Worm (Caenorhabditis elegans): ENCODE measurements around the gene dnj-20.

Gene dnj-20

DNA sequence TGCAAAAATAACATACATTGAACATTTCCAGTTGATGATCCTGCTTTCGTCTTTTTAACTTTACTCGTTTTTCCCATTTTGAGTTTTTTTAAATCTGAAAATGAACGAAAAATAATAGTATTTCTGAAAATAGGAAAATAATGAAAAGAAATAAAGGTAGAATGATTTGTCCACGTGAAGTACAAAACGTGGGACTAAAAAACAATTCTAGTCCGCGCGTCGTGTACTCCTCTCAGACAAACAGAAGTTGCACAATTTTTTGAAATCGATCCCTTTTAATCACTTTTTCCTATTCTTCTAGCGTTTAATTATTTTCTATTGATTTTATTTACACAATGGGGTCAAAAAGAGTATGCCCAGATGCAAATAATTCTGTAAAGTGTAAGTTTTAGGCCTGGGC is 32.9 kb downstream of the dnj-20 start, which contains the start of the genes E02H1.1 and tag-124 (continued):
- TF ChIP-seq sptf-1 (tag; optimal IDR thresholded peaks at IDR 0.05): no peak
- peak; percentile 91 for TF ChIP-seq swsn-7 (tag; optimal IDR thresholded peaks at IDR 0.05)
- no peak for TF ChIP-seq alr-1 (tag; optimal IDR thresholded peaks at IDR 0.05; ENCODE audit: borderline replicate concordance)
- peak; percentile 60 for TF ChIP-seq sup-37 (GFP tag; optimal IDR thresholded peaks at IDR 0.05)
- TF ChIP-seq egl-13 (tag; optimal IDR thresholded peaks at IDR 0.05): peak; percentile 97
- no peak for TF ChIP-seq unc-62 (GFP tag; optimal IDR thresholded peaks at IDR 0.05)
- TF ChIP-seq dpl-1 (GFP tag; optimal IDR thresholded peaks at IDR 0.05): peak; percentile 65 to 77 (median 73)
- TF ChIP-seq pag-3 (tag; optimal IDR thresholded peaks at IDR 0.05; ENCODE audit: borderline replicate concordance, insufficient read depth): no peak
- peak; percentile 23 for TF ChIP-seq C16A3.4 (tag; optimal IDR thresholded peaks at IDR 0.05)

DNA sequence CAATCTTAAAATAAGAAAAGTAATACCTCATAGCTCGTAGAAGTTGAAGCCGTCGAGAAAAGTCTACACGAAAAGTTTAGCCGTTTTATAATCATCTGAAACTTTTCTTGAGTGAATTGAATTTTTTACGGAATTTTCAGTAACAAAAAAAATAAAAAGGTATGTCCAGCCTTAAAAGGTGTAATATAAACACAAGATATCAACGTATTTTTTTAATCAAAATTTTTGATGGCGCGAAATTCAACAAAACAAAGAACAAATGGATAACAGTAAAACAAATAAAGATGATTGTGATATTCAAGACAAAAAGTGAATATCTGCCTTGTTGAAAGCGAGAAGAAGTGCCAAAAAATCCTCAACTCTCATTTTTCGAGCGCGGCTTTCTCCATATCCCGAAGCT is 34.3 kb downstream of the dnj-20 start, which contains the start of gene eral-1:
Gene eral-1 (minus strand): TSS at position 101 of the 400 bp plus-strand sequence.
- TF ChIP-seq jun-1 (tag; optimal IDR thresholded peaks at IDR 0.05) (no peak), C16A3.4 (tag; optimal IDR thresholded peaks at IDR 0.05) (no peak), nhr-84 (tag; optimal IDR thresholded peaks at IDR 0.05) (no peak), ceh-63 (GFP tag; optimal IDR thresholded peaks at IDR 0.05) (no peak), ama-1 (optimal IDR thresholded peaks at IDR 0.05) (no peak), ztf-4 (tag; optimal IDR thresholded peaks at IDR 0.05) (no peak), unc-62 (GFP tag; optimal IDR thresholded peaks at IDR 0.05) (no peak), nhr-47 (tag; optimal IDR thresholded peaks at IDR 0.05) (no peak), ceh-88 (GFP tag; IDR thresholded peaks at IDR 0.05) (no peak), isw-1 (GFP tag; IDR thresholded peaks at IDR 0.05) (no peak), snu-23 (GFP tag; optimal IDR thresholded peaks at IDR 0.05) (no peak), fos-1 (tag; optimal IDR thresholded peaks at IDR 0.05) (no peak), snpc-4 (tag; optimal IDR thresholded peaks at IDR 0.05) (no peak), F16B12.6 (tag; optimal IDR thresholded peaks at IDR 0.05) (no peak), efl-3 (GFP tag; optimal IDR thresholded peaks at IDR 0.05) (no peak), lin-15B (tag; optimal IDR thresholded peaks at IDR 0.05) (no peak)

DNA sequence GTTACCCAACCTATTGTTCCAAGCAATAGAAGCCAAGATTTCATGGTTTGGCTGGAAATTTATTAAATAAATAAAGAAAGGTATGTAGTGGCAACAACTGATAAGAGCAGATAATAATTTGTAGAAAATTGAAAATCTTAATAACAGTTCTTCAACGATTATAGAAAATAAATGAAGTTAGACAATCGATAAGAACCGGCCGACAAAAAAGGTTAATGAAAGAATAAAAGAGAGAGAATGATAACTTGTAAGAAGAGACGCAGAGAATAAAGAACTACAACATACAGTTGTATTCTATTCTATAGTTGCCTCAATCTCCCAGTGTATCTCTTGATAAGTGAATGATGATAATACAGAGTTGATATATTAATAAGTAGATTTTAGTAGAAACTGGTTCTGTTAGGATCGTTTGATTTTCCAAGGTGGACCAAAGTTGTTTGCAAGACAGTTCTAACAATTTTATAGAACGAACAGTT is 37.2 kb downstream of the dnj-20 start, which contains the start of gene ugt-58:
Gene ugt-58 (minus strand): TSS at position 51 of the 476 bp plus-strand sequence.
- peak in 5 of 6 experiments; percentile 33 to 74 (median 53) for TF ChIP-seq elt-3 (tag; optimal IDR thresholded peaks at IDR 0.05)
- no peak for TF ChIP-seq dsc-1 (tag; optimal IDR thresholded peaks at IDR 0.05)
- TF ChIP-seq grh-1 (GFP tag; IDR thresholded peaks at IDR 0.05): no peak
- TF ChIP-seq nhr-237 (tag; optimal IDR thresholded peaks at IDR 0.05): no peak
- TF ChIP-seq dpl-1 (GFP tag; optimal IDR thresholded peaks at IDR 0.05): no peak
- no peak for TF ChIP-seq sox-4 (tag; optimal IDR thresholded peaks at IDR 0.05)
- no peak for TF ChIP-seq egl-13 (tag; optimal IDR thresholded peaks at IDR 0.05)
- TF ChIP-seq Y116A8C.19 (tag; optimal IDR thresholded peaks at IDR 0.05; ENCODE audit: borderline replicate concordance): no peak
- TF ChIP-seq sup-37 (GFP tag; optimal IDR thresholded peaks at IDR 0.05): no peak
- peak; percentile 27 for TF ChIP-seq snu-23 (GFP tag; optimal IDR thresholded peaks at IDR 0.05)
- no peak for TF ChIP-seq mab-9 (GFP tag; IDR thresholded peaks at IDR 0.05)
- TF ChIP-seq alr-1 (tag; optimal IDR thresholded peaks at IDR 0.05; ENCODE audit: borderline replicate concordance): no peak
- TF ChIP-seq lsy-2 (tag; optimal IDR thresholded peaks at IDR 0.05): peak; percentile 15 to 17
- TF ChIP-seq skn-1 (tag; optimal IDR thresholded peaks at IDR 0.05): peak; percentile 53
- TF ChIP-seq C04F5.9 (tag; optimal IDR thresholded peaks at IDR 0.05): no peak
- TF ChIP-seq unc-98 (GFP tag; IDR thresholded peaks at IDR 0.05): no peak
- no peak for TF ChIP-seq nhr-76 (tag; optimal IDR thresholded peaks at IDR 0.05)
- peak; percentile 29 for TF ChIP-seq mep-1 (tag; optimal IDR thresholded peaks at IDR 0.05)
- no peak for TF ChIP-seq unc-30 (tag; optimal IDR thresholded peaks at IDR 0.05)
- peak; percentile 36 for TF ChIP-seq nhr-28 (tag; optimal IDR thresholded peaks at IDR 0.05)
- TF ChIP-seq ets-5 (GFP tag; IDR thresholded peaks at IDR 0.05): no peak
- TF ChIP-seq lin-35 (GFP tag; optimal IDR thresholded peaks at IDR 0.05): peak in 1 of 2 experiments; percentile 39
- peak; percentile 80 for TF ChIP-seq nhr-20 (tag; optimal IDR thresholded peaks at IDR 0.05)
- TF ChIP-seq efl-1 (optimal IDR thresholded peaks at IDR 0.05): no peak
- no peak for TF ChIP-seq efl-1 (GFP tag; optimal IDR thresholded peaks at IDR 0.05 in 1 of 2)
- TF ChIP-seq pag-3 (tag; optimal IDR thresholded peaks at IDR 0.05; ENCODE audit: borderline replicate concordance, insufficient read depth): no peak
- TF ChIP-seq ceh-8 (GFP tag; optimal IDR thresholded peaks at IDR 0.05): no peak
- no peak for TF ChIP-seq tlp-1 (tag; optimal IDR thresholded peaks at IDR 0.05)
- peak; percentile 42 for TF ChIP-seq nhr-71 (tag; optimal IDR thresholded peaks at IDR 0.05)
- peak; percentile 72 for TF ChIP-seq nhr-85 (tag)
- TF ChIP-seq vab-15 (tag; optimal IDR thresholded peaks at IDR 0.05): no peak
- TF ChIP-seq unc-130 (tag; optimal IDR thresholded peaks at IDR 0.05): no peak
- TF ChIP-seq elt-2 (tag; optimal IDR thresholded peaks at IDR 0.05): peak; percentile 40
- TF ChIP-seq snpc-4 (tag; optimal IDR thresholded peaks at IDR 0.05): no peak

Measured in whole organism, L1 larva.